Fruit fly (Drosophila melanogaster) whole organism, embryonic: ENCODE results near the gene TbCMF46.

Experiments used
- Ada2b ChIP-seq: fragments of 200-800 bp; sonication (Bioruptor generic); IDR thresholded peaks from 2 replicates; pipeline ENCODE4 v1.3.6; 2022; ENCODE audit warnings: missing biosample characterization, missing genetic modification characterization
- Bteb2 ChIP-seq: fragments of 200-800 bp; sonication (Bioruptor generic); optimal IDR thresholded peaks from 2 replicates; lab custom pipeline; 2016; ENCODE audit warnings: missing biosample characterization, missing genetic modification characterization
- CG1024 ChIP-seq: fragments of 200-800 bp; sonication (Bioruptor generic); IDR thresholded peaks from 2 replicates; pipeline ENCODE4 v1.3.6; 2022; ENCODE audit warnings: missing biosample characterization, missing genetic modification characterization
- CG11085 ChIP-seq: fragments of 200-800 bp; sonication (Bioruptor generic); IDR thresholded peaks from 2 replicates; pipeline ENCODE4 v1.3.6; 2022; ENCODE audit warnings: missing biosample characterization, missing genetic modification characterization
- CG11247 ChIP-seq: fragments of 200-800 bp; sonication (Bioruptor generic); IDR thresholded peaks from 2 replicates; pipeline ENCODE4 v1.3.6; 2022; ENCODE audit warnings: missing biosample characterization, missing genetic modification characterization
- CG11696 ChIP-seq: fragments of 200-800 bp; sonication (Bioruptor generic); IDR thresholded peaks from 2 replicates; pipeline ENCODE4 v1.3.6; 2022; ENCODE audit warnings: missing biosample characterization, missing genetic modification characterization
- CG13424 ChIP-seq: fragments of 200-800 bp; sonication (Bioruptor generic); optimal IDR thresholded peaks from 2 replicates; lab custom pipeline; 2019; ENCODE audit warnings: missing biosample characterization, mild to moderate bottlenecking, missing genetic modification characterization, moderate library complexity
- CG13624 ChIP-seq: fragments of 200-800 bp; sonication (Bioruptor generic); optimal IDR thresholded peaks from 2 replicates; lab custom pipeline; 2016; ENCODE audit warnings: missing biosample characterization, missing genetic modification characterization
- CG14710 ChIP-seq: fragments of 200-800 bp; sonication (Bioruptor generic); optimal IDR thresholded peaks from 3 replicates; lab custom pipeline; 2019; ENCODE audit warnings: missing biosample characterization, mild to moderate bottlenecking, missing genetic modification characterization, moderate library complexity
- CG17829 ChIP-seq: fragments of 200-800 bp; optimal IDR thresholded peaks from 2 replicates; lab custom pipeline; 2019; ENCODE audit warnings: missing biosample characterization, mild to moderate bottlenecking, missing genetic modification characterization, moderate library complexity
- CG1832 ChIP-seq: fragments of 200-800 bp; sonication (Bioruptor generic); optimal IDR thresholded peaks from 2 replicates; lab custom pipeline; 2017; ENCODE audit warnings: missing biosample characterization, mild to moderate bottlenecking, missing genetic modification characterization, inconsistent platforms
- CG2129 ChIP-seq: fragments of 200-800 bp; sonication (Bioruptor generic); IDR thresholded peaks from 2 replicates; pipeline ENCODE4 v1.3.6; 2022; ENCODE audit warnings: missing biosample characterization, missing genetic modification characterization; ENCODE audit not compliant: partially characterized antibody
- CG30431 ChIP-seq: fragments of 200-800 bp; sonication (Bioruptor generic); optimal IDR thresholded peaks from 2 replicates; lab custom pipeline; 2017; ENCODE audit warnings: missing biosample characterization, missing genetic modification characterization
- CG31441 ChIP-seq: fragments of 200-800 bp; sonication (Bioruptor generic); IDR thresholded peaks from 2 replicates; pipeline ENCODE4 v1.3.6; 2022; ENCODE audit warnings: missing biosample characterization, missing genetic modification characterization
- CG33213 ChIP-seq: fragments of 200-800 bp; sonication (Bioruptor generic); optimal IDR thresholded peaks from 3 replicates; lab custom pipeline; 2016; ENCODE audit warnings: missing biosample characterization, missing genetic modification characterization
- CG6175 ChIP-seq: fragments of 200-800 bp; sonication (Bioruptor generic); IDR thresholded peaks from 3 replicates; pipeline ENCODE4 v1.3.6; 2022; ENCODE audit warnings: missing biosample characterization, missing genetic modification characterization
- CG6272 ChIP-seq: fragments of 200-800 bp; sonication (Bioruptor generic); IDR thresholded peaks from 2 replicates; pipeline ENCODE4 v1.3.6; 2022; ENCODE audit warnings: missing biosample characterization, missing genetic modification characterization
- CG6654 ChIP-seq: fragments of 200-800 bp; sonication (Bioruptor generic); optimal IDR thresholded peaks from 2 replicates; lab custom pipeline; 2017; ENCODE audit warnings: missing biosample characterization, mild to moderate bottlenecking, missing genetic modification characterization
- CG7271 ChIP-seq: fragments of 200-800 bp; sonication (Bioruptor generic); optimal IDR thresholded peaks from 2 replicates; lab custom pipeline; 2018; ENCODE audit warnings: missing biosample characterization, mild to moderate bottlenecking, missing genetic modification characterization, moderate library complexity
- CG8359 ChIP-seq: fragments of 200-800 bp; sonication (Bioruptor generic); optimal IDR thresholded peaks from 2 replicates; lab custom pipeline; 2017; ENCODE audit warnings: missing biosample characterization, mild to moderate bottlenecking, missing genetic modification characterization, borderline replicate concordance
- CG8765 ChIP-seq: fragments of 200-800 bp; sonication (Bioruptor generic); IDR thresholded peaks from 2 replicates; pipeline ENCODE4 v1.3.6; 2022; ENCODE audit warnings: missing biosample characterization, missing genetic modification characterization
- CG9727 ChIP-seq: fragments of 200-800 bp; sonication (Bioruptor generic); optimal IDR thresholded peaks from 3 replicates; lab custom pipeline; 2017; ENCODE audit warnings: missing biosample characterization, mild to moderate bottlenecking, missing genetic modification characterization
- CG9817 ChIP-seq: fragments of 200-800 bp; sonication (Bioruptor generic); optimal IDR thresholded peaks from 2 replicates; lab custom pipeline; 2018; ENCODE audit warnings: missing biosample characterization, mild to moderate bottlenecking, missing genetic modification characterization, moderate library complexity
- E2f1 ChIP-seq: fragments of 200-800 bp; sonication (Bioruptor generic); IDR thresholded peaks from 2 replicates; pipeline ENCODE4 v1.3.6; 2022; ENCODE audit warnings: missing biosample characterization, missing genetic modification characterization
- ERR ChIP-seq: fragments of 200-800 bp; sonication (Bioruptor generic); optimal IDR thresholded peaks from 2 replicates; lab custom pipeline; 2016; ENCODE audit warnings: missing biosample characterization, missing genetic modification characterization
- Fer1 ChIP-seq: fragments of 200-800 bp; sonication (Bioruptor generic); optimal IDR thresholded peaks from 2 replicates; lab custom pipeline; 2017; ENCODE audit warnings: missing biosample characterization, mild to moderate bottlenecking, missing genetic modification characterization
- Fer2 ChIP-seq: fragments of 200-800 bp; sonication (Bioruptor generic); optimal IDR thresholded peaks from 2 replicates; lab custom pipeline; 2018; ENCODE audit warnings: missing biosample characterization, mild to moderate bottlenecking, missing genetic modification characterization, moderate library complexity
- Hand ChIP-seq: fragments of 200-800 bp; sonication (Bioruptor generic); optimal IDR thresholded peaks from 2 replicates; lab custom pipeline; 2017; ENCODE audit warnings: mild to moderate bottlenecking, missing biosample characterization, missing genetic modification reagents, missing genetic modification characterization
- Hr39 ChIP-seq: fragments of >200 bp; optimal IDR thresholded peaks from 2 replicates; lab custom pipeline; 2017
- Kr ChIP-seq: fragments of 200-800 bp; sonication (Bioruptor generic); optimal IDR thresholded peaks from 2 replicates; lab custom pipeline; 2017; ENCODE audit warnings: missing biosample characterization, mild to moderate bottlenecking, missing genetic modification characterization
- Lhr ChIP-seq: fragments of 200-800 bp; sonication (Bioruptor generic); optimal IDR thresholded peaks from 3 replicates; lab custom pipeline; 2017; ENCODE audit warnings: mild to moderate bottlenecking, missing biosample characterization, missing genetic modification reagents, missing genetic modification characterization
- NC2β ChIP-seq: fragments of 200-800 bp; sonication (Bioruptor generic); optimal IDR thresholded peaks from 2 replicates; lab custom pipeline; 2016; ENCODE audit warnings: missing biosample characterization, missing genetic modification characterization
- Neu2 ChIP-seq: fragments of 200-800 bp; sonication (Bioruptor generic); optimal IDR thresholded peaks from 3 replicates; lab custom pipeline; 2016; ENCODE audit warnings: missing biosample characterization, missing genetic modification characterization, borderline replicate concordance
- chm ChIP-seq: fragments of 200-800 bp; sonication (Bioruptor generic); IDR thresholded peaks from 2 replicates; pipeline ENCODE4 v1.3.6; 2022; ENCODE audit warnings: missing biosample characterization, missing genetic modification characterization
- emc ChIP-seq: fragments of 200-800 bp; sonication (Bioruptor generic); optimal IDR thresholded peaks from 2 replicates; lab custom pipeline; 2016; ENCODE audit warnings: missing biosample characterization, missing genetic modification characterization
- ewg ChIP-seq: fragments of 200-800 bp; sonication (Bioruptor generic); optimal IDR thresholded peaks from 3 replicates; lab custom pipeline; 2017; ENCODE audit warnings: mild to moderate bottlenecking, missing biosample characterization, missing genetic modification reagents, missing genetic modification characterization
- fd3F ChIP-seq: fragments of 200-800 bp; sonication (Bioruptor generic); optimal IDR thresholded peaks from 2 replicates; lab custom pipeline; 2018; ENCODE audit warnings: missing biosample characterization, mild to moderate bottlenecking, missing genetic modification characterization, moderate library complexity
- ham ChIP-seq: fragments of 200-800 bp; sonication (Bioruptor generic); IDR thresholded peaks from 2 replicates; pipeline ENCODE4 v1.3.6; 2022; ENCODE audit warnings: missing biosample characterization, missing genetic modification characterization
- kah ChIP-seq: fragments of 200-800 bp; sonication (Bioruptor generic); optimal IDR thresholded peaks from 2 replicates; lab custom pipeline; 2018; ENCODE audit warnings: missing biosample characterization, mild to moderate bottlenecking, missing genetic modification characterization
- maf-S ChIP-seq: fragments of 200-800 bp; sonication (Bioruptor generic); optimal IDR thresholded peaks from 2 replicates; lab custom pipeline; 2016; ENCODE audit warnings: missing biosample characterization, missing genetic modification characterization
- p53 ChIP-seq: fragments of 200-800 bp; sonication (Bioruptor generic); optimal IDR thresholded peaks from 2 replicates; lab custom pipeline; 2016; ENCODE audit warnings: missing biosample characterization, missing genetic modification characterization
- repo ChIP-seq: fragments of 200-800 bp; sonication (Bioruptor generic); optimal IDR thresholded peaks from 2 replicates; lab custom pipeline; 2016; ENCODE audit warnings: missing biosample characterization, missing genetic modification characterization
- scrt ChIP-seq: fragments of 200-800 bp; sonication (Bioruptor generic); optimal IDR thresholded peaks from 2 replicates; lab custom pipeline; 2018; ENCODE audit warnings: missing biosample characterization, mild to moderate bottlenecking, missing genetic modification characterization, moderate library complexity
- slbo ChIP-seq: fragments of 200-800 bp; sonication (Bioruptor generic); IDR thresholded peaks from 2 replicates; pipeline ENCODE4 v1.3.6; 2022; ENCODE audit warnings: missing biosample characterization, missing genetic modification characterization
- tin ChIP-seq: fragments of 200-800 bp; sonication (Bioruptor generic); optimal IDR thresholded peaks from 3 replicates; lab custom pipeline; 2016; ENCODE audit warnings: missing biosample characterization, missing genetic modification characterization
- twi ChIP-seq: fragments of 200-800 bp; optimal IDR thresholded peaks from 2 replicates; lab custom pipeline; 2019; ENCODE audit warnings: missing biosample characterization, mild to moderate bottlenecking, missing genetic modification characterization, moderate library complexity
- vfl ChIP-seq: fragments of 200-800 bp; sonication (Bioruptor generic); optimal IDR thresholded peaks from 2 replicates; lab custom pipeline; 2016; ENCODE audit warnings: missing biosample characterization, missing genetic modification characterization
- wek ChIP-seq: fragments of 200-800 bp; sonication (Bioruptor generic); optimal IDR thresholded peaks from 3 replicates; lab custom pipeline; 2018; ENCODE audit warnings: missing biosample characterization, mild to moderate bottlenecking, missing genetic modification characterization, moderate library complexity
- zfh1 ChIP-seq: fragments of 200-800 bp; sonication (Bioruptor generic); IDR thresholded peaks from 3 replicates; pipeline ENCODE4 v1.3.6; 2022; ENCODE audit warnings: missing biosample characterization, missing genetic modification characterization

The TbCMF46 gene

dm6 chr2L:9966983-9967737, 42.5 kb upstream of the TbCMF46 start, which contains the start of the genes Dref and RpL13 (continued):
- TF ChIP-seq Hand (GFP tag; lab: Kevin White, UChicago) = peak; percentile 86
- TF ChIP-seq CG11696 (GFP tag; lab: Robert Waterston, UW) = peak; percentile 72
- peak; percentile 62; the same call in 1 of the 2 replicates for TF ChIP-seq Ada2b (GFP tag; lab: Robert Waterston, UW)
- TF ChIP-seq wek = peak; percentile 91
- TF ChIP-seq CG1832 (GFP tag; lab: Kevin White, UChicago) = no peak
- TF ChIP-seq CG9817 (tag; lab: Kevin White, UChicago) = peak; percentile 80
- peak; percentile 80 for TF ChIP-seq CG13424 (tag; lab: Kevin White, UChicago)
- TF ChIP-seq p53 (GFP tag; lab: Kevin White, UChicago) = peak; percentile 73
- TF ChIP-seq CG11085 = peak; percentile 49; the same call in 1 of the 2 replicates
- peak; percentile 79 for TF ChIP-seq CG8359 (GFP tag; lab: Kevin White, UChicago)
- peak; percentile 81 for TF ChIP-seq Bteb2 (GFP tag; lab: Kevin White, UChicago)
- TF ChIP-seq CG33213 (GFP tag; lab: Kevin White, UChicago) = peak; percentile 92
- TF ChIP-seq repo (GFP tag; lab: Kevin White, UChicago) = peak; percentile 58
- TF ChIP-seq NC2β (GFP tag; lab: Kevin White, UChicago) = peak; percentile 95
- TF ChIP-seq slbo (GFP tag; lab: Robert Waterston, UW) = peak; percentile 77
- TF ChIP-seq CG1024 (GFP tag; lab: Robert Waterston, UW) = peak; percentile 69
- TF ChIP-seq CG6175 (GFP tag; lab: Robert Waterston, UW) = peak; percentile 79
- TF ChIP-seq CG8765 (GFP tag; lab: Robert Waterston, UW) = peak; percentile 61; the same call in 1 of the 2 replicates
- TF ChIP-seq CG31441 (GFP tag; lab: Robert Waterston, UW) = peak; percentile 80
- peak; percentile 12 for TF ChIP-seq Kr
- TF ChIP-seq Neu2 (GFP tag; lab: Kevin White, UChicago) = peak; percentile 52
- peak; percentile 47 for TF ChIP-seq CG2129 (GFP tag; lab: Robert Waterston, UW)
- peak; percentile 65 for TF ChIP-seq vfl
- peak; percentile 86 for TF ChIP-seq CG17829 (tag; lab: Kevin White, UChicago)
- peak; percentile 75 for TF ChIP-seq CG11247 (GFP tag; lab: Robert Waterston, UW)
- peak; percentile 69 for TF ChIP-seq tin (GFP tag; lab: Kevin White, UChicago)
- TF ChIP-seq CG14710 (tag; lab: Kevin White, UChicago) = peak; percentile 92
- TF ChIP-seq CG6654 (GFP tag; lab: Kevin White, UChicago) = peak; percentile 64
- TF ChIP-seq maf-S (GFP tag; lab: Kevin White, UChicago) = peak; percentile 78
- no peak for TF ChIP-seq Hr39
- TF ChIP-seq kah (GFP tag; lab: Kevin White, UChicago) = peak; percentile 90
- peak; percentile 85 for TF ChIP-seq scrt
- TF ChIP-seq ham (GFP tag; lab: Robert Waterston, UW) = 0 out of 2 replicates have a peak, but pooled peaks have one; percentile 5
- peak; percentile 67 for TF ChIP-seq E2f1 (GFP tag; lab: Robert Waterston, UW)
- TF ChIP-seq twi (tag; lab: Kevin White, UChicago) = peak; percentile 65
- peak; percentile 86 for TF ChIP-seq Fer2
- peak; percentile 93 for TF ChIP-seq CG7271 (tag; lab: Kevin White, UChicago)
- peak; percentile 75 for TF ChIP-seq ewg (GFP tag; lab: Kevin White, UChicago)
- TF ChIP-seq emc = peak; percentile 79
- TF ChIP-seq zfh1 (GFP tag; lab: Robert Waterston, UW) = peak; percentile 86
- TF ChIP-seq fd3F (GFP tag; lab: Kevin White, UChicago) = peak; percentile 74
- TF ChIP-seq chm (GFP tag; lab: Robert Waterston, UW) = peak; percentile 95
- TF ChIP-seq CG9727 (GFP tag; lab: Kevin White, UChicago) = peak; percentile 95
- TF ChIP-seq Lhr (GFP tag; lab: Kevin White, UChicago) = peak; percentile 80
- peak; percentile 49 for TF ChIP-seq CG30431 (GFP tag; lab: Kevin White, UChicago)
- TF ChIP-seq CG13624 (GFP tag; lab: Kevin White, UChicago) = peak; percentile 93
- TF ChIP-seq CG6272 = peak; percentile 61
- TF ChIP-seq ERR = peak; percentile 74
- TF ChIP-seq Fer1 (GFP tag; lab: Kevin White, UChicago) = peak; percentile 95
